Fruit fly (Drosophila melanogaster) Kc167 (cell line): ENCODE results near the gene CG14423.

ENCODE experiments used
- Myc ChIP-seq: fragments of >200 bp; optimal IDR thresholded peaks from 2 replicates; lab custom pipeline; 2017; ENCODE audit warnings: missing external identifiers
- insv ChIP-seq: fragments of >200 bp; optimal IDR thresholded peaks from 3 replicates; lab custom pipeline; 2018; ENCODE audit warnings: missing external identifiers
- psq ChIP-seq: fragments of >200 bp; optimal IDR thresholded peaks from 2 replicates; lab custom pipeline; 2017; ENCODE audit warnings: missing external identifiers
- ttk ChIP-seq: sonication (Bioruptor generic); optimal IDR thresholded peaks from 2 replicates; lab custom pipeline; 2017; ENCODE audit warnings: missing external identifiers

- no peak for TF ChIP-seq ttk (lab: Kevin White, UChicago)
- TF ChIP-seq psq (lab: Kevin White, UChicago): no peak
- TF ChIP-seq Myc (lab: Kevin White, UChicago): no peak
- no peak for TF ChIP-seq insv (lab: Kevin White, UChicago)
Measured at dm6 chrX:2914091-2914490, 31.1 kb upstream of the CG14423 start.
